Fruit fly (Drosophila melanogaster) whole organism, prepupa: ENCODE results near the gene CG10600.

Experiments
- Blimp-1 ChIP-seq: fragments of 200-800 bp; sonication (Bioruptor generic); optimal IDR thresholded peaks from 3 replicates; lab custom pipeline; 2017; ENCODE audit warnings: missing biosample characterization, missing genetic modification characterization, mild to moderate bottlenecking, moderate library complexity, missing genetic modification reagents
- CG11762 ChIP-seq: fragments of 200-800 bp; sonication (Bioruptor generic); optimal IDR thresholded peaks from 3 replicates; lab custom pipeline; 2016; ENCODE audit warnings: missing biosample characterization, missing genetic modification characterization; ENCODE audit not compliant: insufficient read depth
- CG11902 ChIP-seq: fragments of 200-800 bp; sonication (Bioruptor generic); optimal IDR thresholded peaks from 3 replicates; lab custom pipeline; 2016; ENCODE audit warnings: missing biosample characterization, missing genetic modification characterization
- CG15336 ChIP-seq: fragments of 200-800 bp; sonication (Bioruptor generic); IDR thresholded peaks from 2 replicates; pipeline ENCODE4 v1.3.6; 2022; ENCODE audit warnings: missing biosample characterization, missing genetic modification characterization
- CG1621 ChIP-seq: fragments of 200-800 bp; sonication (Bioruptor generic); optimal IDR thresholded peaks from 3 replicates; lab custom pipeline; 2018; ENCODE audit warnings: missing biosample characterization, mild to moderate bottlenecking, missing genetic modification characterization
- CG3032 ChIP-seq: fragments of 200-800 bp; optimal IDR thresholded peaks from 2 replicates; lab custom pipeline; 2019; ENCODE audit warnings: missing biosample characterization, mild to moderate bottlenecking, missing genetic modification characterization, moderate library complexity
- CG31627 ChIP-seq: fragments of 200-800 bp; sonication (Bioruptor generic); optimal IDR thresholded peaks from 3 replicates; lab custom pipeline; 2016; ENCODE audit warnings: missing biosample characterization, missing genetic modification characterization
- CG34406 ChIP-seq: fragments of 200-800 bp; sonication (Bioruptor generic); optimal IDR thresholded peaks from 3 replicates; lab custom pipeline; 2016; ENCODE audit warnings: missing biosample characterization, missing genetic modification characterization
- CG3919 ChIP-seq: fragments of 200-800 bp; sonication (Bioruptor generic); optimal IDR thresholded peaks from 3 replicates; lab custom pipeline; 2016; ENCODE audit warnings: missing biosample characterization, missing genetic modification characterization
- CG6163 ChIP-seq: fragments of 200-800 bp; sonication (Bioruptor generic); IDR thresholded peaks from 3 replicates; pipeline ENCODE4 v1.3.6; 2022; ENCODE audit warnings: missing biosample characterization, missing genetic modification characterization
- CG6276 ChIP-seq: fragments of 200-800 bp; sonication (Bioruptor generic); optimal IDR thresholded peaks from 2 replicates; lab custom pipeline; 2017; ENCODE audit warnings: missing biosample characterization, mild to moderate bottlenecking, missing genetic modification characterization
- CG6792 ChIP-seq: fragments of 200-800 bp; sonication (Bioruptor generic); optimal IDR thresholded peaks from 3 replicates; lab custom pipeline; 2016; ENCODE audit warnings: missing biosample characterization, missing genetic modification characterization
- CG6854 ChIP-seq: fragments of 200-800 bp; sonication (Bioruptor generic); optimal IDR thresholded peaks from 2 replicates; lab custom pipeline; 2017; ENCODE audit warnings: missing biosample characterization, mild to moderate bottlenecking, missing genetic modification characterization
- CG8119 ChIP-seq: fragments of 200-800 bp; sonication (Bioruptor generic); IDR thresholded peaks from 3 replicates; pipeline ENCODE4 v1.3.6; 2022; ENCODE audit warnings: missing biosample characterization, missing genetic modification characterization
- CG8319 ChIP-seq: fragments of 200-800 bp; sonication (Bioruptor generic); optimal IDR thresholded peaks from 3 replicates; lab custom pipeline; 2016; ENCODE audit warnings: missing biosample characterization, missing genetic modification characterization
- CG8632 ChIP-seq: fragments of 200-800 bp; sonication (Bioruptor generic); optimal IDR thresholded peaks from 3 replicates; lab custom pipeline; 2016; ENCODE audit warnings: missing biosample characterization, missing genetic modification characterization
- Eip75B ChIP-seq: fragments of 200-800 bp; sonication (Bioruptor generic); optimal IDR thresholded peaks from 3 replicates; lab custom pipeline; 2016; ENCODE audit warnings: missing biosample characterization, missing genetic modification characterization
- Eip78C ChIP-seq: fragments of 200-800 bp; sonication (Bioruptor generic); peaks from one replicate; lab custom pipeline; 2016; ENCODE audit warnings: missing biosample characterization, missing genetic modification characterization
- Eip93F ChIP-seq: fragments of 200-800 bp; sonication (Bioruptor generic); optimal IDR thresholded peaks from 2 replicates; lab custom pipeline; 2016; ENCODE audit warnings: missing biosample characterization, mild to moderate bottlenecking, missing genetic modification characterization
- Ets21C ChIP-seq: fragments of 200-800 bp; sonication (Bioruptor generic); optimal IDR thresholded peaks from 3 replicates; lab custom pipeline; 2016; ENCODE audit warnings: missing biosample characterization, missing genetic modification characterization
- Hr39 ChIP-seq: fragments of 200-800 bp; sonication (Bioruptor generic); optimal IDR thresholded peaks from 2 replicates; lab custom pipeline; 2016; ENCODE audit warnings: missing biosample characterization, missing genetic modification characterization
- Hr4 ChIP-seq: fragments of 200-800 bp; sonication (Bioruptor generic); optimal IDR thresholded peaks from 3 replicates; lab custom pipeline; 2016; ENCODE audit warnings: missing biosample characterization, missing genetic modification characterization
- Lpt ChIP-seq: fragments of 200-800 bp; sonication (Bioruptor generic); optimal IDR thresholded peaks from 3 replicates; lab custom pipeline; 2016; ENCODE audit warnings: missing biosample characterization, missing genetic modification characterization
- OdsH ChIP-seq: fragments of 200-800 bp; sonication (Bioruptor generic); optimal IDR thresholded peaks from 3 replicates; lab custom pipeline; 2016; ENCODE audit warnings: missing biosample characterization, missing genetic modification characterization
- Sox14 ChIP-seq: fragments of 200-800 bp; sonication (Bioruptor generic); optimal IDR thresholded peaks from 3 replicates; lab custom pipeline; 2016; ENCODE audit warnings: missing biosample characterization, missing genetic modification characterization
- Sox15 ChIP-seq: fragments of 200-800 bp; sonication (Bioruptor generic); optimal IDR thresholded peaks from 3 replicates; lab custom pipeline; 2016; ENCODE audit warnings: missing biosample characterization, missing genetic modification characterization
- achi ChIP-seq: fragments of 200-800 bp; sonication (Bioruptor generic); optimal IDR thresholded peaks from 3 replicates; lab custom pipeline; 2016; ENCODE audit warnings: missing biosample characterization, missing genetic modification characterization
- acj6 ChIP-seq: fragments of 200-800 bp; sonication (Bioruptor generic); optimal IDR thresholded peaks from 3 replicates; lab custom pipeline; 2016; ENCODE audit warnings: missing biosample characterization, missing genetic modification characterization
- dsx ChIP-seq: fragments of 200-800 bp; optimal IDR thresholded peaks from 3 replicates; lab custom pipeline; 2019; ENCODE audit warnings: missing biosample characterization, mild to moderate bottlenecking, missing genetic modification characterization, moderate library complexity; ENCODE audit not compliant: poor library complexity, severe bottlenecking
- eg ChIP-seq: fragments of 200-800 bp; sonication (Bioruptor generic); IDR thresholded peaks from 3 replicates; pipeline ENCODE4 v1.3.6; 2022; ENCODE audit warnings: missing biosample characterization, missing genetic modification characterization
- fd59A ChIP-seq: fragments of 200-800 bp; sonication (Bioruptor generic); optimal IDR thresholded peaks from 2 replicates; lab custom pipeline; 2017; ENCODE audit warnings: missing biosample characterization, mild to moderate bottlenecking, missing genetic modification characterization, missing genetic modification reagents
- fd85E ChIP-seq: fragments of 200-800 bp; sonication (Bioruptor generic); optimal IDR thresholded peaks from 3 replicates; lab custom pipeline; 2016; ENCODE audit warnings: missing biosample characterization, missing genetic modification characterization
- pdm3 ChIP-seq: fragments of 200-800 bp; sonication (Bioruptor generic); optimal IDR thresholded peaks from 3 replicates; lab custom pipeline; 2016; ENCODE audit warnings: missing biosample characterization, missing genetic modification characterization
- salr ChIP-seq, 2 experiments: fragments of 200-800 bp; sonication (Bioruptor generic); optimal IDR thresholded peaks; 3 replicates each; lab custom pipeline; 2016 to 2018; ENCODE audit warnings: missing biosample characterization in 2 of 2, missing genetic modification characterization in 2 of 2, mild to moderate bottlenecking in 1 of 2
- ss ChIP-seq, 2 experiments: fragments of 200-800 bp; sonication (Bioruptor generic); optimal IDR thresholded peaks; 2 replicates in 1 of 2; 3 replicates in 1 of 2; lab custom pipeline; 2017 to 2018; ENCODE audit warnings: mild to moderate bottlenecking in 2 of 2, missing biosample characterization in 2 of 2, missing genetic modification characterization in 2 of 2, moderate library complexity in 1 of 2
- vri ChIP-seq: fragments of 200-800 bp; sonication (Bioruptor generic); optimal IDR thresholded peaks from 3 replicates; lab custom pipeline; 2016; ENCODE audit warnings: missing biosample characterization, mild to moderate bottlenecking, missing genetic modification characterization

The CG10600 gene

dm6 chr2L:18805637-18806403 lies 33.7 kb downstream of the CG10600 start (continued):
- TF ChIP-seq acj6 (GFP tag; lab: Kevin White, UChicago) (peak; percentile 11), eg (GFP tag; lab: Robert Waterston, UW) (no peak), Hr39 (peak; percentile 56), Sox15 (GFP tag; lab: Kevin White, UChicago) (no peak), dsx (no peak), CG3032 (tag; lab: Kevin White, UChicago) (no peak), CG3919 (GFP tag; lab: Kevin White, UChicago) (peak; percentile 58), CG6854 (GFP tag; lab: Kevin White, UChicago) (no peak), pdm3 (GFP tag; lab: Kevin White, UChicago) (peak; percentile 18), Lpt (GFP tag; lab: Kevin White, UChicago) (no peak), Sox14 (GFP tag; lab: Kevin White, UChicago) (no peak), CG8119 (GFP tag; lab: Robert Waterston, UW) (no peak), Eip75B (GFP tag; lab: Kevin White, UChicago) (peak; percentile 33), CG11902 (GFP tag; lab: Kevin White, UChicago) (no peak), salr (GFP tag; optimal IDR thresholded peaks at IDR 0.05; lab: Kevin White, UChicago) (no peak)

dm6 chr2L:18805247-18805636 lies 34.2 kb downstream of the CG10600 start, which contains the start of gene CG43814:
CG43814 (minus strand) TSS chr2L:18805347.
- TF ChIP-seq CG1621 (no peak), CG8319 (GFP tag; lab: Kevin White, UChicago) (no peak), Lpt (GFP tag; lab: Kevin White, UChicago) (no peak), acj6 (GFP tag; lab: Kevin White, UChicago) (no peak), CG11762 (no peak), CG6792 (GFP tag; lab: Kevin White, UChicago) (no peak)

dm6 chr2L:18801704-18802103 lies 37.8 kb downstream of the CG10600 start:
- no peak for TF ChIP-seq CG31627 (GFP tag; lab: Kevin White, UChicago)
- no peak for TF ChIP-seq CG8632 (GFP tag; lab: Kevin White, UChicago)
- no peak for TF ChIP-seq Blimp-1 (GFP tag; lab: Kevin White, UChicago)
- no peak for TF ChIP-seq CG6276
- no peak for TF ChIP-seq fd59A (GFP tag; lab: Kevin White, UChicago)
- no peak for TF ChIP-seq vri (GFP tag; lab: Kevin White, UChicago)
- no peak for TF ChIP-seq CG6163
- no peak for TF ChIP-seq OdsH (GFP tag; lab: Kevin White, UChicago)

- TF ChIP-seq fd85E (GFP tag; lab: Kevin White, UChicago) (no peak), Eip78C (GFP tag; lab: Kevin White, UChicago) (peak; percentile 10)
Measured at dm6 chr2L:18796446-18796845, 43.0 kb downstream of the CG10600 start.

- TF ChIP-seq fd59A (GFP tag; lab: Kevin White, UChicago): no peak
- TF ChIP-seq CG31627 (GFP tag; lab: Kevin White, UChicago): no peak
- TF ChIP-seq eg (GFP tag; lab: Robert Waterston, UW): peak; percentile 16; the same call in 1 of the 3 replicates
- peak; percentile 67 for TF ChIP-seq vri (GFP tag; lab: Kevin White, UChicago)
- no peak for TF ChIP-seq Ets21C
- TF ChIP-seq CG3919 (GFP tag; lab: Kevin White, UChicago): no peak
- TF ChIP-seq Blimp-1 (GFP tag; lab: Kevin White, UChicago): no peak
- TF ChIP-seq ss (GFP tag; optimal IDR thresholded peaks at IDR 0.05; lab: Kevin White, UChicago): no peak
- no peak for TF ChIP-seq CG11902 (GFP tag; lab: Kevin White, UChicago)
- TF ChIP-seq Sox14 (GFP tag; lab: Kevin White, UChicago): peak; percentile 14
- TF ChIP-seq CG8119 (GFP tag; lab: Robert Waterston, UW): no peak
- no peak for TF ChIP-seq CG6163
- peak; percentile 43 for TF ChIP-seq achi (GFP tag; lab: Kevin White, UChicago)
- no peak for TF ChIP-seq CG34406 (GFP tag; lab: Kevin White, UChicago)
- TF ChIP-seq Hr4 (GFP tag; lab: Kevin White, UChicago): no peak
- no peak for TF ChIP-seq Eip93F
- peak; percentile 2 for TF ChIP-seq Lpt (GFP tag; lab: Kevin White, UChicago)
- no peak for TF ChIP-seq CG6276
- no peak for TF ChIP-seq OdsH (GFP tag; lab: Kevin White, UChicago)
- 0 out of 2 replicates have a peak, but pooled peaks have one; percentile 11 for TF ChIP-seq CG15336 (GFP tag; lab: Robert Waterston, UW)
Measured at dm6 chr2L:18795917-18796402, 43.5 kb downstream of the CG10600 start.
